Worm (Caenorhabditis elegans) whole organism, late embryonic: Measurements from ENCODE around the gene Y113G7B.28.

Experiments used
- ceh-45 ChIP-seq: fragments of 200-800 bp; sonication (Bioruptor generic); IDR thresholded peaks from 2 replicates; pipeline ENCODE4 v1.3.6; 2022; ENCODE audit warnings: missing genetic modification reagents, missing genetic modification characterization, missing compliant biosample characterization
- elt-2 ChIP-seq: sonication (generic microtip); optimal IDR thresholded peaks from 2 replicates; lab custom pipeline; 2016; ENCODE audit warnings: missing genetic modification reagents, missing genetic modification characterization, missing compliant biosample characterization
- eyg-1 ChIP-seq: sonication (generic microtip); optimal IDR thresholded peaks from 2 replicates; lab custom pipeline; 2016; ENCODE audit warnings: missing genotype, missing genetic modification characterization, missing compliant biosample characterization
- hlh-8 ChIP-seq: sonication (generic microtip); optimal IDR thresholded peaks from 2 replicates; lab custom pipeline; 2016; ENCODE audit warnings: missing genotype, missing genetic modification characterization, missing compliant biosample characterization
- mec-3 ChIP-seq: sonication (generic microtip); optimal IDR thresholded peaks from 2 replicates; lab custom pipeline; 2016; ENCODE audit warnings: borderline replicate concordance, missing genetic modification characterization, missing compliant biosample characterization
- nfya-1 ChIP-seq: sonication (generic microtip); optimal IDR thresholded peaks from 2 replicates; lab custom pipeline; 2017; ENCODE audit warnings: missing genetic modification characterization, mild to moderate bottlenecking, missing compliant biosample characterization, antibody characterized with exemption, moderate library complexity
- nhr-11 ChIP-seq: fragments of 150-350 bp; optimal IDR thresholded peaks from 2 replicates; lab custom pipeline; 2014; ENCODE audit warnings: missing biosample characterization, missing genetic modification characterization
- pha-4 ChIP-seq: fragments of 150-350 bp; optimal IDR thresholded peaks from 2 replicates; lab custom pipeline; 2018; ENCODE audit warnings: missing biosample characterization, missing genetic modification reagents, missing genetic modification characterization
- ref-2 ChIP-seq: sonication (generic microtip); optimal IDR thresholded peaks from 2 replicates; lab custom pipeline; 2016; ENCODE audit warnings: missing genetic modification characterization, missing compliant biosample characterization
- sox-4 ChIP-seq: sonication (generic microtip); optimal IDR thresholded peaks from 2 replicates; lab custom pipeline; 2017; ENCODE audit warnings: mild to moderate bottlenecking, missing genetic modification characterization, inconsistent platforms, missing compliant biosample characterization
- tbx-7 ChIP-seq: sonication (generic microtip); optimal IDR thresholded peaks from 2 replicates; lab custom pipeline; 2016; ENCODE audit warnings: missing genotype, missing genetic modification characterization, missing compliant biosample characterization
- unc-3 ChIP-seq, 2 experiments: fragments of 200-800 bp in 1 of 2; sonication (Bioruptor generic) in 1 of 2; sonication (generic microtip) in 1 of 2; conservative IDR thresholded peaks in 1 of 2; optimal IDR thresholded peaks in 1 of 2; 2 replicates each; pipeline versions ENCODE4 v1.3.6 to Lab custom; 2016 to 2022; ENCODE audit warnings: missing compliant biosample characterization in 2 of 2, missing genetic modification characterization in 2 of 2, missing genetic modification reagents in 1 of 2

ce11 chrV:20163105-20163449 lies 32.7 kb upstream of the Y113G7B.28 start:
- TF ChIP-seq pha-4 (tag; lab: Kevin White, UChicago) = no peak
- no peak for TF ChIP-seq nhr-11
- no peak for TF ChIP-seq hlh-8 (tag; lab: Kevin White, UChicago)
- TF ChIP-seq ceh-45 = no peak
- no peak for TF ChIP-seq mec-3 (tag; lab: Kevin White, UChicago)
- TF ChIP-seq unc-3 (GFP tag; conservative IDR thresholded peaks at IDR 0.05; lab: Robert Waterston, UW) = no peak
- no peak for TF ChIP-seq unc-3 (tag; optimal IDR thresholded peaks at IDR 0.05; lab: Kevin White, UChicago)
- no peak for TF ChIP-seq nfya-1 (tag; lab: Kevin White, UChicago)
- no peak for TF ChIP-seq eyg-1
- no peak for TF ChIP-seq tbx-7 (tag; lab: Kevin White, UChicago)
- TF ChIP-seq ref-2 (tag; lab: Kevin White, UChicago) = no peak
- no peak for TF ChIP-seq elt-2 (tag; lab: Kevin White, UChicago)
- no peak for TF ChIP-seq sox-4
